Worm (Caenorhabditis elegans) whole organism, L1 larva: ENCODE results near the gene rab-39.

Experiments
- elt-2 ChIP-seq: sonication (generic microtip); optimal IDR thresholded peaks from 2 replicates; lab custom pipeline; 2016; ENCODE audit warnings: missing genetic modification characterization, mild to moderate bottlenecking, inconsistent platforms, missing compliant biosample characterization, missing genetic modification reagents
- hlh-4 ChIP-seq: sonication (generic microtip); optimal IDR thresholded peaks from 2 replicates; lab custom pipeline; 2016; ENCODE audit warnings: mild to moderate bottlenecking, missing genetic modification characterization, missing compliant biosample characterization
- lin-13 ChIP-seq: fragments of 150-350 bp; optimal IDR thresholded peaks from 2 replicates; lab custom pipeline; 2014; ENCODE audit warnings: missing biosample characterization, missing genetic modification reagents, missing genetic modification characterization
- nhr-237 ChIP-seq: fragments of 150-350 bp; optimal IDR thresholded peaks from 2 replicates; lab custom pipeline; 2014; ENCODE audit warnings: missing biosample characterization, missing genetic modification characterization
- nhr-90 ChIP-seq: sonication (generic microtip); optimal IDR thresholded peaks from 2 replicates; lab custom pipeline; 2016; ENCODE audit warnings: mild to moderate bottlenecking, missing genetic modification characterization, missing compliant biosample characterization; ENCODE audit not compliant: poor library complexity
- unc-62 ChIP-seq: fragments of 150-350 bp; optimal IDR thresholded peaks from 2 replicates; lab custom pipeline; 2014; ENCODE audit warnings: missing biosample characterization, missing genetic modification reagents, missing genetic modification characterization

ce11 chrII:9275173-9275572 lies 47.5 kb downstream of the rab-39 start:
- TF ChIP-seq hlh-4 (tag; lab: Kevin White, UChicago), result no peak
- TF ChIP-seq elt-2, result no peak
- no peak for TF ChIP-seq lin-13 (GFP tag; lab: Kevin White, UChicago)
- no peak for TF ChIP-seq unc-62 (GFP tag; lab: Kevin White, UChicago)
- no peak for TF ChIP-seq nhr-90 (tag; lab: Kevin White, UChicago)
- TF ChIP-seq nhr-237 (tag; lab: Kevin White, UChicago), result no peak
